Fruit fly (Drosophila melanogaster) whole organism, embryonic: ENCODE data around the gene CG31278.

Experiments
- ATbp ChIP-seq: fragments of 200-800 bp; sonication (Bioruptor generic); optimal IDR thresholded peaks from 2 replicates; lab custom pipeline; 2017; ENCODE audit warnings: missing biosample characterization, mild to moderate bottlenecking, missing genetic modification characterization, missing genetic modification reagents
- Abd-B ChIP-seq: fragments of 200-800 bp; sonication (Bioruptor generic); optimal IDR thresholded peaks from 2 replicates; lab custom pipeline; 2018; ENCODE audit warnings: missing biosample characterization, mild to moderate bottlenecking, missing genetic modification characterization, moderate library complexity
- Aef1 ChIP-seq: fragments of 200-800 bp; sonication (Bioruptor generic); IDR thresholded peaks from 3 replicates; pipeline ENCODE4 v1.3.6; 2022; ENCODE audit warnings: missing biosample characterization, missing genetic modification characterization
- CG10147 ChIP-seq: fragments of 200-800 bp; sonication (Bioruptor generic); optimal IDR thresholded peaks from 2 replicates; lab custom pipeline; 2019; ENCODE audit warnings: missing biosample characterization, mild to moderate bottlenecking, missing genetic modification characterization, moderate library complexity
- CG12236 ChIP-seq: fragments of 200-800 bp; sonication (Bioruptor generic); optimal IDR thresholded peaks from 2 replicates; lab custom pipeline; 2016; ENCODE audit warnings: missing biosample characterization, missing genetic modification characterization
- CG1233 ChIP-seq: fragments of 200-800 bp; sonication (Bioruptor generic); optimal IDR thresholded peaks from 4 replicates; lab custom pipeline; 2018; ENCODE audit warnings: missing biosample characterization, mild to moderate bottlenecking, missing genetic modification characterization
- CG12659 ChIP-seq: fragments of 200-800 bp; sonication (Bioruptor generic); optimal IDR thresholded peaks from 3 replicates; lab custom pipeline; 2017; ENCODE audit warnings: mild to moderate bottlenecking, missing biosample characterization, missing genetic modification reagents, missing genetic modification characterization
- CG12769 ChIP-seq: fragments of 200-800 bp; sonication (Bioruptor generic); optimal IDR thresholded peaks from 2 replicates; lab custom pipeline; 2019; ENCODE audit warnings: missing biosample characterization, mild to moderate bottlenecking, missing genetic modification characterization, moderate library complexity
- CG13123 ChIP-seq: fragments of 200-800 bp; sonication (Bioruptor generic); optimal IDR thresholded peaks from 2 replicates; lab custom pipeline; 2016; ENCODE audit warnings: missing biosample characterization, missing genetic modification characterization
- CG14710 ChIP-seq: fragments of 200-800 bp; sonication (Bioruptor generic); optimal IDR thresholded peaks from 3 replicates; lab custom pipeline; 2019; ENCODE audit warnings: missing biosample characterization, mild to moderate bottlenecking, missing genetic modification characterization, moderate library complexity
- CG15514 ChIP-seq: fragments of 200-800 bp; sonication (Bioruptor generic); optimal IDR thresholded peaks from 3 replicates; lab custom pipeline; 2017; ENCODE audit warnings: missing biosample characterization, missing genetic modification characterization, mild to moderate bottlenecking, moderate library complexity, missing genetic modification reagents
- CG17359 ChIP-seq: fragments of 200-800 bp; sonication (Bioruptor generic); optimal IDR thresholded peaks from 3 replicates; lab custom pipeline; 2018; ENCODE audit warnings: missing biosample characterization, mild to moderate bottlenecking, missing genetic modification characterization, moderate library complexity
- CG17802 ChIP-seq: fragments of 200-800 bp; sonication (Bioruptor generic); optimal IDR thresholded peaks from 2 replicates; lab custom pipeline; 2018; ENCODE audit warnings: missing biosample characterization, mild to moderate bottlenecking, missing genetic modification characterization, moderate library complexity
- CG18476 ChIP-seq: fragments of 200-800 bp; sonication (Bioruptor generic); optimal IDR thresholded peaks from 2 replicates; lab custom pipeline; 2016; ENCODE audit warnings: missing biosample characterization, mild to moderate bottlenecking, missing genetic modification characterization
- CG18599 ChIP-seq: fragments of 200-800 bp; sonication (Bioruptor generic); optimal IDR thresholded peaks from 3 replicates; lab custom pipeline; 2017; ENCODE audit warnings: missing biosample characterization, missing genetic modification characterization, mild to moderate bottlenecking, moderate library complexity, missing genetic modification reagents
- CG30403 ChIP-seq: fragments of 200-800 bp; sonication (Bioruptor generic); optimal IDR thresholded peaks from 3 replicates; lab custom pipeline; 2016; ENCODE audit warnings: missing biosample characterization, missing genetic modification characterization
- CG30431 ChIP-seq: fragments of 200-800 bp; sonication (Bioruptor generic); optimal IDR thresholded peaks from 2 replicates; lab custom pipeline; 2017; ENCODE audit warnings: missing biosample characterization, missing genetic modification characterization
- CG31365 ChIP-seq: fragments of 200-800 bp; sonication (Bioruptor generic); optimal IDR thresholded peaks from 2 replicates; lab custom pipeline; 2018; ENCODE audit warnings: missing biosample characterization, mild to moderate bottlenecking, missing genetic modification characterization
- CG34376 ChIP-seq: fragments of 200-800 bp; sonication (Bioruptor generic); optimal IDR thresholded peaks from 2 replicates; lab custom pipeline; 2018; ENCODE audit warnings: missing biosample characterization, mild to moderate bottlenecking, missing genetic modification characterization
- CG3726 ChIP-seq: fragments of 200-800 bp; sonication (Bioruptor generic); IDR thresholded peaks from 3 replicates; pipeline ENCODE4, ENCODE4 v1.3.6; 2022; ENCODE audit warnings: missing biosample characterization, missing genetic modification characterization
- CG3995 ChIP-seq: fragments of 200-800 bp; sonication (Bioruptor generic); optimal IDR thresholded peaks from 3 replicates; lab custom pipeline; 2016; ENCODE audit warnings: missing biosample characterization, missing genetic modification characterization
- CG5180 ChIP-seq: fragments of 200-800 bp; sonication (Bioruptor generic); optimal IDR thresholded peaks from 3 replicates; lab custom pipeline; 2017; ENCODE audit warnings: missing biosample characterization, missing genetic modification characterization, mild to moderate bottlenecking, moderate library complexity, missing genetic modification reagents
- CG8290 ChIP-seq, 3 experiments: fragments of 200-800 bp; sonication (Bioruptor generic); optimal IDR thresholded peaks; 2 replicates each; lab custom pipeline; 2016 to 2019; ENCODE audit warnings: missing biosample characterization in 3 of 3, missing genetic modification characterization in 3 of 3, mild to moderate bottlenecking in 2 of 3, moderate library complexity in 1 of 3
- CG9609 ChIP-seq: fragments of 200-800 bp; sonication (Bioruptor generic); optimal IDR thresholded peaks from 3 replicates; lab custom pipeline; 2016; ENCODE audit warnings: missing biosample characterization, missing genetic modification characterization
- CG9876 ChIP-seq: fragments of 200-800 bp; sonication (Bioruptor generic); optimal IDR thresholded peaks from 2 replicates; lab custom pipeline; 2016; ENCODE audit warnings: missing biosample characterization, missing genetic modification characterization
- Dek ChIP-seq: fragments of 200-800 bp; sonication (Bioruptor generic); optimal IDR thresholded peaks from 3 replicates; lab custom pipeline; 2019; ENCODE audit warnings: missing biosample characterization, mild to moderate bottlenecking, missing genetic modification characterization, moderate library complexity
- Dip2 ChIP-seq: fragments of 200-800 bp; sonication (Bioruptor generic); IDR thresholded peaks from 2 replicates; pipeline ENCODE4 v1.3.6; 2022; ENCODE audit warnings: missing biosample characterization, missing genetic modification characterization
- E2f1 ChIP-seq: fragments of 200-800 bp; sonication (Bioruptor generic); IDR thresholded peaks from 2 replicates; pipeline ENCODE4 v1.3.6; 2022; ENCODE audit warnings: missing biosample characterization, missing genetic modification characterization
- Hmx ChIP-seq: fragments of 200-800 bp; sonication (Bioruptor generic); optimal IDR thresholded peaks from 2 replicates; lab custom pipeline; 2016; ENCODE audit warnings: missing biosample characterization, missing genetic modification characterization
- Mrtf ChIP-seq: fragments of 200-800 bp; sonication (Bioruptor generic); IDR thresholded peaks from 3 replicates; pipeline ENCODE4 v1.3.6; 2022; ENCODE audit warnings: missing biosample characterization, missing genetic modification characterization
- NC2β ChIP-seq: fragments of 200-800 bp; sonication (Bioruptor generic); optimal IDR thresholded peaks from 2 replicates; lab custom pipeline; 2016; ENCODE audit warnings: missing biosample characterization, missing genetic modification characterization
- Optix ChIP-seq: fragments of 200-800 bp; sonication (Bioruptor generic); IDR thresholded peaks from 3 replicates; pipeline ENCODE4 v1.3.6; 2022; ENCODE audit warnings: missing biosample characterization, missing genetic modification characterization
- Side ChIP-seq: fragments of 200-800 bp; sonication (Bioruptor generic); optimal IDR thresholded peaks from 2 replicates; lab custom pipeline; 2016; ENCODE audit warnings: missing biosample characterization, missing genetic modification characterization
- TFAM ChIP-seq: fragments of 200-800 bp; sonication (Bioruptor generic); optimal IDR thresholded peaks from 2 replicates; lab custom pipeline; 2017; ENCODE audit warnings: missing biosample characterization, missing genetic modification characterization, inconsistent platforms
- Vsx1 ChIP-seq: fragments of 200-800 bp; sonication (Bioruptor generic); optimal IDR thresholded peaks from 2 replicates; lab custom pipeline; 2017; ENCODE audit warnings: missing biosample characterization, mild to moderate bottlenecking, missing genetic modification characterization, missing genetic modification reagents
- ap ChIP-seq: fragments of 200-800 bp; sonication (Bioruptor generic); IDR thresholded peaks from 2 replicates; pipeline ENCODE4 v1.3.6; 2022; ENCODE audit warnings: missing biosample characterization, missing genetic modification characterization
- bab2 ChIP-seq: fragments of 200-800 bp; sonication (Bioruptor generic); optimal IDR thresholded peaks from 2 replicates; lab custom pipeline; 2016; ENCODE audit warnings: missing biosample characterization, missing genetic modification characterization
- cas ChIP-seq: fragments of 200-800 bp; sonication (Bioruptor generic); IDR thresholded peaks from 2 replicates; pipeline ENCODE4 v1.3.6; 2022; ENCODE audit warnings: missing biosample characterization, missing genetic modification characterization
- chinmo ChIP-seq: fragments of 200-800 bp; sonication (Bioruptor generic); IDR thresholded peaks from 4 replicates; pipeline ENCODE4 v1.3.6; 2022; ENCODE audit warnings: missing biosample characterization, missing genetic modification characterization; ENCODE audit not compliant: partially characterized antibody
- dpn ChIP-seq, 2 experiments: fragments of 200-800 bp; sonication (Bioruptor generic); optimal IDR thresholded peaks; 3 replicates each; lab custom pipeline; 2016; ENCODE audit warnings: missing biosample characterization in 2 of 2, missing genetic modification characterization in 2 of 2
- esg ChIP-seq: fragments of 200-800 bp; sonication (Bioruptor generic); conservative IDR thresholded peaks from 2 replicates; pipeline ENCODE4 v1.3.6; 2022; ENCODE audit warnings: missing biosample characterization, missing genetic modification characterization
- fu2 ChIP-seq: fragments of 200-800 bp; sonication (Bioruptor generic); optimal IDR thresholded peaks from 2 replicates; lab custom pipeline; 2016; ENCODE audit warnings: missing biosample characterization, missing genetic modification characterization
- grn ChIP-seq: fragments of 200-800 bp; sonication (Bioruptor generic); optimal IDR thresholded peaks from 3 replicates; lab custom pipeline; 2017; ENCODE audit warnings: missing biosample characterization, missing genetic modification characterization
- ranshi ChIP-seq: fragments of 200-800 bp; sonication (Bioruptor generic); IDR thresholded peaks from 2 replicates; pipeline ENCODE4 v1.3.6; 2022; ENCODE audit warnings: missing biosample characterization, missing genetic modification characterization
- shn ChIP-seq: fragments of 200-800 bp; sonication (Bioruptor generic); optimal IDR thresholded peaks from 3 replicates; lab custom pipeline; 2016; ENCODE audit warnings: missing biosample characterization, missing genetic modification characterization
- trem ChIP-seq: fragments of 200-800 bp; optimal IDR thresholded peaks from 3 replicates; lab custom pipeline; 2019; ENCODE audit warnings: missing biosample characterization, mild to moderate bottlenecking, missing genetic modification characterization, moderate library complexity
- vnd ChIP-seq: fragments of 200-800 bp; sonication (Bioruptor generic); IDR thresholded peaks from 3 replicates; pipeline ENCODE4 v1.3.6; 2022; ENCODE audit warnings: missing biosample characterization, missing genetic modification characterization; ENCODE audit not compliant: partially characterized antibody
- wek ChIP-seq: fragments of 200-800 bp; sonication (Bioruptor generic); optimal IDR thresholded peaks from 3 replicates; lab custom pipeline; 2018; ENCODE audit warnings: missing biosample characterization, mild to moderate bottlenecking, missing genetic modification characterization, moderate library complexity
- wor ChIP-seq: fragments of 200-800 bp; sonication (Bioruptor generic); IDR thresholded peaks from 2 replicates; pipeline ENCODE4 v1.3.6; 2022; ENCODE audit warnings: missing biosample characterization, missing genetic modification characterization
- zfh1 ChIP-seq: fragments of 200-800 bp; sonication (Bioruptor generic); IDR thresholded peaks from 3 replicates; pipeline ENCODE4 v1.3.6; 2022; ENCODE audit warnings: missing biosample characterization, missing genetic modification characterization

The CG31278 gene

DNA sequence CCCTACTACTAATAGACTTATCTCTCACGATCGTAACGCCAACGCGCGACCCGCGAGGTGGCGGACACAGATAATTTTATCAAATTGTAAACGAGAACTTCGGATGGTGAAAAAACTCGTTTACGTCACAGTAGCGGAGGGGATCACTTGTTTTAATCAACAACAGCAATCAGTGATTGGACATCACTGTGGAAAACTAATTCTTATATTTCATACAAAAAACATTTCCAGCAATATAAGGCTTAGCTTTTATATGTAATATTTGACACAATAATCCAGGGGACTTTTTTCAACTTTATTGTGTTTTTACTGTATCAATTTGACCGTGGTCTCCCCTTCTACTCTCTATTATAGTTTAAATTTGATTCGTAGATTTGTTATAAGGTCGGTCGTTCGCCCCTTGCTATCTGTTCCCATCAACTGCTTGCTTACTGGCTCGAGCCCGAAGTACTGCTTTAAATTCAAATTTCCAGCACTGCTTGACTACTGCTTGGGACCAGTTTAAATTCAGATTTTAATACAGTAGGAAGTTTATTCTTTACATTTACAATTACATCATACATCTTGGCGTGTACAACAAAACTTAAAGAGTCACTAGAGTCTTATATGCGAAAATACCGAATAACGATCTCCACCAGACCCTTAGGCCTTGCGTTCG, 30.8 kb downstream of the CG31278 start, which contains the start of gene CG6465 (continued):
- TF ChIP-seq wor (GFP tag; lab: Robert Waterston, UW) (no peak), CG9876 (GFP tag; lab: Kevin White, UChicago) (no peak), ranshi (GFP tag; lab: Robert Waterston, UW) (no peak), esg (GFP tag; lab: Robert Waterston, UW) (no peak), chinmo (GFP tag; lab: Robert Waterston, UW) (0 out of 4 replicates have a peak, but pooled peaks have one; percentile 5), CG31365 (tag; lab: Kevin White, UChicago) (peak; percentile 100), CG17802 (tag; lab: Kevin White, UChicago) (no peak), Optix (GFP tag; lab: Robert Waterston, UW) (no peak), CG1233 (GFP tag; lab: Kevin White, UChicago) (no peak), CG3995 (GFP tag; lab: Kevin White, UChicago) (peak; percentile 52), shn (GFP tag; lab: Kevin White, UChicago) (no peak), CG5180 (GFP tag; lab: Kevin White, UChicago) (no peak), CG8290 (GFP tag; optimal IDR thresholded peaks at IDR 0.05; lab: Kevin White, UChicago) (peak; percentile 39), CG8290 (tag; optimal IDR thresholded peaks at IDR 0.05; lab: Kevin White, UChicago) (peak; percentile 56 to 76), wek (GFP tag; lab: Kevin White, UChicago) (no peak), Abd-B (peak; percentile 57), CG13123 (GFP tag; lab: Kevin White, UChicago) (no peak), CG9609 (no peak), Vsx1 (GFP tag; lab: Kevin White, UChicago) (no peak), CG12769 (tag; lab: Kevin White, UChicago) (peak; percentile 18), CG3726 (no peak), Side (GFP tag; lab: Kevin White, UChicago) (no peak), CG18476 (GFP tag; lab: Kevin White, UChicago) (no peak), CG30403 (no peak), CG12659 (peak; percentile 8), E2f1 (GFP tag; lab: Robert Waterston, UW) (0 out of 2 replicates have a peak, but pooled peaks have one; percentile 44), CG30431 (GFP tag; lab: Kevin White, UChicago) (no peak), CG34376 (GFP tag; lab: Kevin White, UChicago) (peak; percentile 38), Dip2 (GFP tag; lab: Robert Waterston, UW) (no peak), vnd (GFP tag; lab: Robert Waterston, UW) (no peak), CG14710 (tag; lab: Kevin White, UChicago) (peak; percentile 4), Hmx (GFP tag; lab: Kevin White, UChicago) (no peak), TFAM (no peak), CG12236 (GFP tag; lab: Kevin White, UChicago) (no peak), Aef1 (GFP tag; lab: Robert Waterston, UW) (no peak), CG18599 (GFP tag; lab: Kevin White, UChicago) (peak; percentile 38), bab2 (peak; percentile 5), CG10147 (GFP tag; lab: Kevin White, UChicago) (no peak), Mrtf (GFP tag; lab: Robert Waterston, UW) (no peak), cas (no peak), ap (no peak), dpn (GFP tag; optimal IDR thresholded peaks at IDR 0.05; lab: Kevin White, UChicago) (no peak), trem (tag; lab: Kevin White, UChicago) (peak; percentile 21), zfh1 (GFP tag; lab: Robert Waterston, UW) (no peak), NC2β (GFP tag; lab: Kevin White, UChicago) (no peak), CG17359 (no peak), fu2 (GFP tag; lab: Kevin White, UChicago) (no peak), ATbp (GFP tag; lab: Kevin White, UChicago) (no peak), Dek (tag; lab: Kevin White, UChicago) (peak; percentile 46), CG15514 (no peak), grn (GFP tag; lab: Kevin White, UChicago) (peak; percentile 98)
